Fruit fly (Drosophila melanogaster) ovary, adult (tissue): Measurements from ENCODE around the gene CG13048.

Experiments
- CG17801 ChIP-seq: fragments of 200-800 bp; optimal IDR thresholded peaks from 2 replicates; lab custom pipeline; 2019; ENCODE audit warnings: missing biosample characterization, mild to moderate bottlenecking, missing genetic modification characterization, moderate library complexity; ENCODE audit not compliant: partially characterized antibody

Gene CG13048

DNA sequence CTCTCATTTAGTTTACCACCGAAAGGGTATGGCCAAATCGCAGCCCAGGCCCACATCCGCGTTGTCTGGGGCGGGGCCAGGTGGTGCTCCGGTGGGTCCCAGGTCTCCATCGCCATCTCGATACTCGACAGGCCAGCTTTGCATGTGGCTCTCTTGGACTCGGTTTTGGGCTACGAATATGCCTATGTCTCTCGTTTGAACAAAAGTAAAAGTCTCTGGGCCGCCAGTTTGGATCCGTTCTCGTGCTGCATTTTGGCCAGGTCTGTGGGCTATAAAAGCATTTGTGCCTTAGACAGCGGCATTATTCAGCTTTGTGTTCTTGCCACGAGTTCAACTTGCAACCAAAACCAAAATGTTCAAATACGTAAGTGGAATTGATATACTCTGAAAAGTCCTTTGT, 6.6 kb downstream of the CG13048 start, which contains the start of gene CG13065:
TSS of gene CG13065 (plus strand) at position 301 of the 400 bp plus-strand sequence.
- TF ChIP-seq CG17801 (GFP tag; lab: Kevin White, UChicago): no peak

DNA sequence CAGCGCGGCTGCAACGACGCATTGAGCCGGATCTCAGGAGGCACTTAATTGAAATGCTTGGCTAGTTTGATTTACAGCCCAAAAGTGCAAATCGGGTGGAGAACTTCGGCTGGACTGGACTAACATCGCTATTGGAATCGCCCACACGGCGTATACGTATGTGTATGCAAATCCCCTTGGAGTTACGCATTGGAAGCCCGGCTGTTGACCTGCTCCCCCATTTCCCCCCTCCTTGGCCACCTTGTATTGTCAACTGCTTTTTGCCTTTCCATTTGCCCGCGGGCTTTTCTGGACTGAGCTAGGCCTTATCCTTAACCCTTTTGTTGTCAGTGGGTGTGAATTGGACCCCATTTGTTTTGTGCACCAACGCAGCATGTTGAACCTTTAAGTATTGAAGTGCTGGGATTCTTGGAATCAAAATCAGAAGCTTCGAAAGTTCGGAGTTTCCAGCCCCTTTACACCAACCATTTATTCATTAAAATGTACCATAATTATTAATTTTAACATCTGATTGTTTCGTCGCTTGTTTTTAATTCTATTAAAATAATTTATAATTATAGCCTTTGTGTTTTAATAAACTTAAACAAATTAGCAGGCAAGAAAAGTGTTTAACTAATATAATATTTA, 8.2 kb downstream of the CG13048 start:
- TF ChIP-seq CG17801 (GFP tag; lab: Kevin White, UChicago): no peak

DNA sequence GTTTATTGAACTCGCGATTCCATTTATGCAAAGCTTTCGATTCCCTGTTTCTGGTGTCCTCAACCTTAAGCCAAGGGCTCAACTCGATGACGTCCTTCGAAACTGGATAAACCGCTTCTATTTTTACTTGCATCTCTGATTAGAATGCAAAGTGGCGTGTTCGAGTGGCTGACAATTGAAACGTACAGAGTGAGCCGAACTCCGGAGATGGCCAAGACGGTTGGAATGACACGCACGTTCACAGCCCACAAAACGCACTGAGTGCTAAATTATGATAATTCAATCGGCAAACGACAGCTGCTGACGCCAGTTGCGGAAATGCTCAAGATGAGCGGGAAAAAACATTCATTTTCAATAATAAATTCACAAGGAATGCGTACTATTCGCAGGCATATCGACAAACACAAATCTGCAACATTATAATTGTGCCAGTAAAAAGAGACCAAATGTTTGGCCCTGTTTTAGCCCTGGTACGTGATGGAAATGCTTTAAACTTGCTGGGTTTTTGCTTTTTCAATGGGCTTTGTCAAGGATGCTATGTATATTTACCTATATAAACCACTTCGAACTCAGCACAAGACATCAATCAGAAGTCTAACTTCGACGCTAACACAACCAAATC, 11.3 kb downstream of the CG13048 start, which contains the start of gene CG13066:
TSS of gene CG13066 (plus strand) at position 572 of the 622 bp plus-strand sequence.
- no peak for TF ChIP-seq CG17801 (GFP tag; lab: Kevin White, UChicago)

DNA sequence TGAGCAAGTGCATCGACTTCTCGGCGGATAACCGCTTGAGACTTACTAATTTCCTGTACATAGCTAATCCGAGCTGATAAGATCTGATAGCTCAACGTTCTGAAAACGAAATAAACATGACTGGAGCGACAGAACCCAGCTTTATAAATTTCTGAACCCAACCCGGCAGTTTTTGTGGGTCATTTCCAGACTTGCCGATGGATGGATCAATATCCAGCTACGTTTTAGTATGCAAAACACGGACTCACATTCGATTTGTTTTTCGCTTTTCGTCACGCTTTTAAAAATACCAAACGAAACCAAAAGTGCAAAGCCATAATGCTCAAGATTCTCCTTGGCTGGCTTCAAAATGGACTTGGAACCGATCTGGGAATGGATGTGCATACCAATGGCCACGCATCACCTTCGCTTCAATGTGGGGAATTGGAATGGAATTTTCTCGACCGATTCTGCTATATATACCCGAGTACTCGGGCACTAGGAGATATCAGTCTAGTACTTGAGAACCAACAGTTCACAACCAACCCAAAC, 12.9 kb downstream of the CG13048 start, which contains the start of the genes CG34248 and CG13067:
TSS of gene CG34248 (minus strand) at position 101 of the 531 bp plus-strand sequence.
TSS of gene CG13067 (plus strand) at position 481 of the 531 bp plus-strand sequence.
- no peak for TF ChIP-seq CG17801 (GFP tag; lab: Kevin White, UChicago)

DNA sequence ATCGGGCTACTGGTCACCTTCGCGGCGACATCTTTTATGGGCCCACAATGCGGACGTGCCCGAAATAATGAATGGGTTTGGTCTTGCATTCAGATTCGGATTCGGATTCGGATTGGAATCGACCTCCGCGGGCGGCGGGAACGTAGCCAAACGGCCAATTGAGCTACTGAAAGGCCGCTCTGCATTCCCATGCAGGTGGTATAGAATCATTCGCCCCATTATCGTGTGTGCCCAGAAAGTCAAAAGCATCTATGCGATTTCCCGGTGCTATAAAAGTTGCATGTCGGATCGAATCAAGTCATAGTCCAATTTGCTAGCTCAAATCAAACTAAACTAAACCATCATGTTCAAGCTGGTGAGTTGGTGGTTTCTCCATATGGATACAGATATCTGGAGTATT, 14.6 kb downstream of the CG13048 start, which contains the start of gene CG13068:
TSS of gene CG13068 (plus strand) at position 301 of the 400 bp plus-strand sequence.
- TF ChIP-seq CG17801 (GFP tag; lab: Kevin White, UChicago): no peak

DNA sequence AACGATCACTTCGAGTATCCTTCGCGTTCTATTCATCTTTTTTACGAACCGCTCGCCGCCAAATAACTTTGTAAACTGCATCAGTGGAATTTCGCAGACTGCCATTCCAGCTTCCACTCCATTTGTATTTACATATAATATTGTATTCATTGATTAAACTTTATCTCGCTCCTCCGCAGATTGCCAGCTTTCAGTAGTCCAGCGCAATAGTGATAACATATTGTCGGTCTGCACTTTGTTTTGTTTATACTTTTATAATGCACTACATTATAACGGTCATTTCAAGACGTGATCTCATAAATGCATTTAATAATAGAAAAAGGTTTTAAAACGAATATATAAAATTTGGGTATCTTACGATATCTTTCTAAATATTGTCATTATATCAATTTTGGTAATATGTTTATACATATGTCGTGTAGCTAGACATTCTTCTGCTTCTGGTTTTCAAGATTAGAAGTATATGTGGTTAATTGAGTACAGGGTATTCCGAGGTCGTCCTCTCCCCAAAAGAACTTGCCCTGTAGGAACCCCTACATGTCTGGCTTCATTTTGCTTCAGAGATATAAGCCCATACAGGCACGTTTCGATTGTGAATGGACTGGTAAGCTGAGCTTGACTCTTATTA, 15.5 kb downstream of the CG13048 start, which contains the start of gene CG4950:
TSS of gene CG4950 (minus strand) at position 51 of the 628 bp plus-strand sequence.
- TF ChIP-seq CG17801 (GFP tag; lab: Kevin White, UChicago): no peak

DNA sequence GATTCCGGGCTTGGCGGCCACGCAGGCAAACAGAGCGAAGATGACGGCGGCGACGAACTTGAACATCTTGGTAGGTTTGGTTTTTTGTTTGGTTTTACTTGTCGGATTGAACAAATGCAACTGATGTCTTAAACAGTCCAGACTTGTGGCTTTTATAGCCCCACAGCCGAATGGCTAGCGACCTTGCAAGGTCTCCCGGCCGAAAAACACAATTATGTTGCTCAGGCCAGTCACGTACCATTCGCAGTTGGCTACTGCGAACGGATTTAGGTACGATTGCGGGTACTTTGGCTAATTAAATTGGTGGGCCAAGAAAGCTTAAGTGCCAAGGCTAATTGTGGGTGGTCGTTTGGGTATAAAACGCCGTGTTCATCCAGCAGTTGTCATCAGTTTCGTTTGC, 18.7 kb downstream of the CG13048 start, which contains the start of the genes CG13051 and CG13069:
TSS of gene CG13051 (minus strand) at position 101 of the 400 bp plus-strand sequence.
TSS of gene CG13069 (plus strand) at position 386 of the 400 bp plus-strand sequence.
- TF ChIP-seq CG17801 (GFP tag; lab: Kevin White, UChicago): no peak

DNA sequence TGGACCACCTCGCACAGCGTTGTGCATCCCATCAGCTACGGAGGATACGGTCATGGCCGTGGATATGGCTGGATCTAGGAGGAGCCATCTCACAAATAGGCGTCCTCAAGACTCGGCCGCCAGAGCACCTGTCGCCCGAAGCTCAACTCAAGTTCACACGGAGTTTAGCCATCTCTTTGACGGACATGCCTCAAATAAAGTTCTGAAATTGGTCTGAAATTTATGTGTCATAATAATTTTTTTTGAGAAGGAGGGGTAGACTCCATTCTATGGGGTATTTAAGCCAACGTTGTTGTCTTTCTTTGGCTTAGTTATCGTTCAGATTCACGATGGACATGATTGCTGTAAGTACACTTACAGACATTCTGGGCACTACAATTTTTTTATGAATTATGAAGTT, 20.7 kb downstream of the CG13048 start, which contains the start of gene CG13070:
TSS of gene CG13070 (plus strand) at position 301 of the 400 bp plus-strand sequence.
- no peak for TF ChIP-seq CG17801 (GFP tag; lab: Kevin White, UChicago)

DNA sequence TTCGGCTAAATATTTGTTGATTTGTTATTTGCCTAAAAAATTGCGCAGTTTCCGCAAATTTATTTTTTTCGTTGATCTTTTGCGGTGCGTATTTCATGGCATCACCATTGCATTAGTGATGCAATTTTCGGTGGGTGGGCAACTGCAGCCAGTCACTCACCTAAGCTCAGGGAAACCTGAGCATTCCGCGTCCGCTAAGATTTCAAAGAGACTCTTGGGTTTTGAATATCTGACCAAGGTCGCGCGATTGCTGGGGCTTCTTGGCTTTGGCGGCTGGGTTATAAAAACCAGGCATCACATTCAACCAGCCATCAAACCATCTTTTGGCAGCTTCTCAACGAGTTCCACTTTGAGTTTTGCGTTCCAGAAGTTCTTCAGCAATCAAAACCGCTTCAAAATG, 21.3 kb downstream of the CG13048 start, which contains the start of gene CG13071:
TSS of gene CG13071 (plus strand) at position 301 of the 400 bp plus-strand sequence.
- TF ChIP-seq CG17801 (GFP tag; lab: Kevin White, UChicago): no peak

DNA sequence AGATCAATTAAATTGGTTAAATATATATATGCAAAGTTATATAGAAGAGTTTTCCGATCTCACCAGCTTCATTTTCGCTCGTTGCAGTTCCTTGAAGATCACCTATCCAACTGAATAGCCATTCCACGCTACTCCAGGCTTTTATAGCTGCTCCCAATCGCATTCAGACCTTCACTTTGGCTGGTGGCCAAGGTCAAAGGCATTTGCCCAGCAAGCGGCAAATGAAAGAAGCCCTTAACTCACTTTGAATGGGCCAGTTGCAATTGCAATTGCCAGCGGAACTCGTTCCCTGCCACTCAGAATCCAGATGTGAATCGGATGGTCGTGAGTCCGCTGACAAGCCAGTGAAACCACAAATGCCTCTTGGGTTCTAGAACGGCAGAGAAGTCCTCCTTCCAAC, 22.2 kb downstream of the CG13048 start, which contains the start of gene CG34247:
TSS of gene CG34247 (minus strand) at position 101 of the 400 bp plus-strand sequence.
- TF ChIP-seq CG17801 (GFP tag; lab: Kevin White, UChicago): no peak

DNA sequence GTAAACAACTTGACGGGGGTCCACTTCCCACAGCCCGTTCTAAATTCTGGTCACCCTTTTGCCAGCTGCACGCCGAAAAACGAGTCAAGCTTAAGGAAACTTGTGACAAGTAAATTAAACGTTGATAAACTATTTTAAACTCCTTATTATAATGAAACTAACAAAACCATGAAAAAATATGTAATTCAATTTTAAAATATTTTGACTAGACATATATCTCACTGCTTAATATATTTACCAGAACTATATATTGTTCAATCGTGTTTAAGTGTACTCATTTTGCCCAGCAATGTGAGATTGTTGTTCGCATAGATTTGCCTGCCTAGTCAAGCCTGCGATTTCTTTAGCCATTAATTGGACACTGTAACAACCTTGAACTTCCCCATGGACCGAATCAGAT, 24.2 kb downstream of the CG13048 start, which contains the start of gene CG13053:
TSS of gene CG13053 (minus strand) at position 171 of the 400 bp plus-strand sequence.
- TF ChIP-seq CG17801 (GFP tag; lab: Kevin White, UChicago): no peak

DNA sequence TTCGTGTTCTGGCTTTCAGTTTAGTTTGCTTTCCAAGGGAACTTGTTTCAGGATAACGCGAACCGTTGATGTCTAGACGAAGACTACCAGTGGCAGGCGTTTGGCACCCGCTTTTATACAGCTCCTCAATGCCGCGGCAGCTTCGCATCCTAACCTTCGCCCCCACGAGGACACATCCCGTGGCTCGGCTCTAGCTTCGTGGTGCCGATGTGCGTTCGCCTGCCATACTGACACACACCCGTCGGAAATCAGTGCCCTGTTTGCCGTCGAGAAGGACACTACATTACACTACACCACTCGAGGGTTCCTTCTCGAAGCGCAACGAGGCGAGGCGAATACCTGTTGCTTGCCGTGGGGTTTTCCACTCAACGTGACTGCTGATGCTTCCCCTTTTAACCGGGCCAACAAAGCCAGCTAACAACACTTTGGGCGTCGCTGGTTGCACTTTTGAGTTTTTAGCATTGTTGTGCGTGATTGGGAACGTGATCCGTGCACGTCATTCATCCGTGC, 26.5 kb downstream of the CG13048 start, which contains the start of gene CG13054:
TSS of gene CG13054 (minus strand) at position 74 of the 510 bp plus-strand sequence.
- TF ChIP-seq CG17801 (GFP tag; lab: Kevin White, UChicago): no peak

DNA sequence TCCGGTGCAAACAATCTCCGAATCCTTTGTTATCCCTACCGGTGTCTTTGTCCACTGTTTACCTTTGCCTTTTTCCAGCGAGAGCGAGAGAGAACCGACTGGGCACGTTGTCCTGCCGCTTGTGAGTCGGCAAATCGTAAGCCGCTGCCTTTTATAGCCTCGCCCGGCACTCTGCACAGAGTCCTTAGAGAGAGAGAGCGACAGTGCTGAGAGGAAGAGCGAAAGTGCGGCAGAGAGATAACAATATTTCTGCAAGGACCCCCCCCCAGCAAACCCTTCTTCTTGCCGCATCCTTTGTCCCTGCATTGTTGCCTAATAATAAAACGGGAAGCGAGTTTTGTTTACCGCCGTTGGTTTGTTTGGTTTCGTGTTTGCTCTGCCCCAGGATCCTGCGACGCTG, 31.5 kb downstream of the CG13048 start, which contains the start of gene CG13055:
TSS of gene CG13055 (minus strand) at position 101 of the 400 bp plus-strand sequence.
- TF ChIP-seq CG17801 (GFP tag; lab: Kevin White, UChicago): no peak

DNA sequence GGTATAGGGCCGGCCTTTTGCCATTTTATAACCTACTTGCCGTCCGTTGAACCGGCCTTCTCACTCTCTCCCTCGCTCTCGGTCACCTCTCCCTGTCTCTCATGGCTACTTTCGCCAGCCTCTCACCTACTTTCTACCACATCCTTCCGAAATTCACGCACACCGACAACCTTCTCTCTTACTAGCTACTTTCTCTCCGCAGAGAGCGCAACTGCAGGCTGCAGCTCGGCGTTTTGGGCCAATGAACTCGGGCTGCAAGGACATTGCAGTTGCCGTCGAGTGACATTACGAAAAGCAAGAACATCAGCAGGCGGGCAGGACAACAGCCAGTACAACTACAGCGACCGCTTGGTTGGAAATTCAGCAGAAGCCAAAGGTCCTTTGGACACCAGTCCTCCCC, 42.4 kb downstream of the CG13048 start:
- no peak for TF ChIP-seq CG17801 (GFP tag; lab: Kevin White, UChicago)
